Fruit fly (Drosophila melanogaster) whole organism, embryonic: Measurements from ENCODE around the gene mRpL48.
A peak's percentile ranks its signal among the peaks of the same experiment; 100 is the strongest.

Experiments
- Adf1 ChIP-seq: fragments of 200-800 bp; sonication (Bioruptor generic); IDR thresholded peaks from 2 replicates; pipeline ENCODE4 v1.3.6; 2022; ENCODE audit warnings: missing biosample characterization, missing genetic modification characterization
- CG10543 ChIP-seq: fragments of 200-800 bp; sonication (Bioruptor generic); optimal IDR thresholded peaks from 3 replicates; lab custom pipeline; 2017; ENCODE audit warnings: missing biosample characterization, mild to moderate bottlenecking, missing genetic modification characterization, moderate library complexity
- CG11560 ChIP-seq: fragments of 200-800 bp; sonication (Bioruptor generic); IDR thresholded peaks from 3 replicates; pipeline ENCODE4 v1.3.6; 2022; ENCODE audit warnings: missing biosample characterization, missing genetic modification characterization
- CG12391 ChIP-seq: fragments of 200-800 bp; sonication (Bioruptor generic); optimal IDR thresholded peaks from 3 replicates; lab custom pipeline; 2018; ENCODE audit warnings: missing biosample characterization, mild to moderate bottlenecking, missing genetic modification characterization, moderate library complexity
- CG12659 ChIP-seq: fragments of 200-800 bp; sonication (Bioruptor generic); optimal IDR thresholded peaks from 3 replicates; lab custom pipeline; 2017; ENCODE audit warnings: mild to moderate bottlenecking, missing biosample characterization, missing genetic modification reagents, missing genetic modification characterization
- CG13123 ChIP-seq: fragments of 200-800 bp; sonication (Bioruptor generic); optimal IDR thresholded peaks from 2 replicates; lab custom pipeline; 2016; ENCODE audit warnings: missing biosample characterization, missing genetic modification characterization
- CG14710 ChIP-seq: fragments of 200-800 bp; sonication (Bioruptor generic); optimal IDR thresholded peaks from 3 replicates; lab custom pipeline; 2019; ENCODE audit warnings: missing biosample characterization, mild to moderate bottlenecking, missing genetic modification characterization, moderate library complexity
- CG14860 ChIP-seq: fragments of 200-800 bp; sonication (Bioruptor generic); IDR thresholded peaks from 3 replicates; pipeline ENCODE4 v1.3.6; 2022; ENCODE audit warnings: missing biosample characterization, missing genetic modification characterization; ENCODE audit not compliant: partially characterized antibody
- CG14965 ChIP-seq: fragments of 200-800 bp; sonication (Bioruptor generic); optimal IDR thresholded peaks from 2 replicates; lab custom pipeline; 2016; ENCODE audit warnings: missing biosample characterization, missing genetic modification characterization, borderline replicate concordance
- CG15479 ChIP-seq: fragments of 200-800 bp; sonication (Bioruptor generic); optimal IDR thresholded peaks from 3 replicates; lab custom pipeline; 2019; ENCODE audit warnings: missing biosample characterization, mild to moderate bottlenecking, missing genetic modification characterization, moderate library complexity
- CG1602 ChIP-seq: fragments of 200-800 bp; sonication (Bioruptor generic); optimal IDR thresholded peaks from 3 replicates; lab custom pipeline; 2016; ENCODE audit warnings: missing biosample characterization, missing genetic modification characterization
- CG16813 ChIP-seq: fragments of 200-800 bp; sonication (Bioruptor generic); IDR thresholded peaks from 3 replicates; pipeline ENCODE4 v1.3.6; 2022; ENCODE audit warnings: missing biosample characterization, missing genetic modification characterization; ENCODE audit not compliant: partially characterized antibody
- CG18476 ChIP-seq: fragments of 200-800 bp; sonication (Bioruptor generic); optimal IDR thresholded peaks from 2 replicates; lab custom pipeline; 2016; ENCODE audit warnings: missing biosample characterization, mild to moderate bottlenecking, missing genetic modification characterization
- CG31224 ChIP-seq: fragments of 200-800 bp; sonication (Bioruptor generic); IDR thresholded peaks from 2 replicates; pipeline ENCODE4 v1.3.6; 2022; ENCODE audit warnings: missing biosample characterization, missing genetic modification characterization
- CG32767 ChIP-seq: fragments of 200-800 bp; sonication (Bioruptor generic); IDR thresholded peaks from 2 replicates; pipeline ENCODE4 v1.3.6; 2022; ENCODE audit warnings: missing biosample characterization, missing genetic modification characterization
- CG34376 ChIP-seq: fragments of 200-800 bp; sonication (Bioruptor generic); optimal IDR thresholded peaks from 2 replicates; lab custom pipeline; 2018; ENCODE audit warnings: missing biosample characterization, mild to moderate bottlenecking, missing genetic modification characterization
- CG7357 ChIP-seq: fragments of 200-800 bp; sonication (Bioruptor generic); IDR thresholded peaks from 3 replicates; pipeline ENCODE4 v1.3.6; 2022; ENCODE audit warnings: missing biosample characterization, missing genetic modification characterization
- Dfd ChIP-seq, 2 experiments: fragments of >200 bp; optimal IDR thresholded peaks; 2 replicates each; lab custom pipeline; 2017; ENCODE audit warnings: missing biosample characterization in 2 of 2, missing genetic modification characterization in 2 of 2
- Dll ChIP-seq: fragments of 200-800 bp; sonication (Bioruptor generic); IDR thresholded peaks from 4 replicates; pipeline ENCODE4 v1.3.6; 2022; ENCODE audit warnings: missing biosample characterization, missing genetic modification characterization; ENCODE audit not compliant: partially characterized antibody
- Dp ChIP-seq: fragments of 200-800 bp; sonication (Bioruptor generic); optimal IDR thresholded peaks from 2 replicates; lab custom pipeline; 2018; ENCODE audit warnings: missing biosample characterization, mild to moderate bottlenecking, missing genetic modification characterization, moderate library complexity
- Hmr ChIP-seq: fragments of 200-800 bp; sonication (Bioruptor generic); optimal IDR thresholded peaks from 3 replicates; lab custom pipeline; 2017; ENCODE audit warnings: mild to moderate bottlenecking, missing biosample characterization, missing genetic modification reagents, missing genetic modification characterization
- Hr78 ChIP-seq, 2 experiments: fragments of 200-800 bp in 1 of 2; fragments of >200 bp in 1 of 2; sonication (Bioruptor generic) in 1 of 2; optimal IDR thresholded peaks; 2 replicates each; lab custom pipeline; 2017 to 2019; ENCODE audit warnings: missing biosample characterization in 2 of 2, missing genetic modification characterization in 2 of 2, mild to moderate bottlenecking in 1 of 2, moderate library complexity in 1 of 2
- MTF-1 ChIP-seq: fragments of 200-800 bp; sonication (Bioruptor generic); optimal IDR thresholded peaks from 2 replicates; lab custom pipeline; 2018; ENCODE audit warnings: missing biosample characterization, mild to moderate bottlenecking, missing genetic modification characterization, borderline replicate concordance
- Meics ChIP-seq: fragments of 200-800 bp; sonication (Bioruptor generic); optimal IDR thresholded peaks from 2 replicates; lab custom pipeline; 2017; ENCODE audit warnings: missing biosample characterization, mild to moderate bottlenecking, missing genetic modification characterization
- Nf-YA ChIP-seq: fragments of 200-800 bp; sonication (Bioruptor generic); IDR thresholded peaks from 2 replicates; pipeline ENCODE4 v1.3.6; 2022; ENCODE audit warnings: missing biosample characterization, missing genetic modification characterization
- Sox100B ChIP-seq: fragments of 200-800 bp; sonication (Bioruptor generic); optimal IDR thresholded peaks from 3 replicates; lab custom pipeline; 2018; ENCODE audit warnings: missing biosample characterization, mild to moderate bottlenecking, missing genetic modification characterization
- TFAM ChIP-seq: fragments of 200-800 bp; sonication (Bioruptor generic); optimal IDR thresholded peaks from 2 replicates; lab custom pipeline; 2017; ENCODE audit warnings: missing biosample characterization, missing genetic modification characterization, inconsistent platforms
- al ChIP-seq: fragments of 200-800 bp; sonication (Bioruptor generic); IDR thresholded peaks from 2 replicates; pipeline ENCODE4 v1.3.6; 2022; ENCODE audit warnings: missing biosample characterization, missing genetic modification characterization
- aop ChIP-seq: fragments of 200-800 bp; sonication (Bioruptor generic); IDR thresholded peaks from 2 replicates; pipeline ENCODE4 v1.3.6; 2022; ENCODE audit warnings: missing biosample characterization, missing genetic modification characterization
- ara ChIP-seq: fragments of 200-800 bp; sonication (Bioruptor generic); IDR thresholded peaks from 2 replicates; pipeline ENCODE4 v1.3.6; 2022; ENCODE audit warnings: missing biosample characterization, missing genetic modification characterization
- ase ChIP-seq: fragments of 200-800 bp; sonication (Bioruptor generic); IDR thresholded peaks from 3 replicates; pipeline ENCODE4 v1.3.6; 2022; ENCODE audit warnings: missing biosample characterization, missing genetic modification characterization
- chinmo ChIP-seq: fragments of 200-800 bp; sonication (Bioruptor generic); IDR thresholded peaks from 4 replicates; pipeline ENCODE4 v1.3.6; 2022; ENCODE audit warnings: missing biosample characterization, missing genetic modification characterization; ENCODE audit not compliant: partially characterized antibody
- chm ChIP-seq: fragments of 200-800 bp; sonication (Bioruptor generic); IDR thresholded peaks from 2 replicates; pipeline ENCODE4 v1.3.6; 2022; ENCODE audit warnings: missing biosample characterization, missing genetic modification characterization
- croc ChIP-seq: fragments of 200-800 bp; sonication (Bioruptor generic); conservative IDR thresholded peaks from 3 replicates; pipeline ENCODE4 v1.3.6; 2022; ENCODE audit warnings: missing biosample characterization, missing genetic modification characterization
- crol ChIP-seq: fragments of 200-800 bp; sonication (Bioruptor generic); IDR thresholded peaks from 2 replicates; pipeline ENCODE4 v1.3.6; 2022; ENCODE audit warnings: missing biosample characterization, missing genetic modification characterization
- da ChIP-seq: fragments of 200-800 bp; sonication (Bioruptor generic); optimal IDR thresholded peaks from 2 replicates; lab custom pipeline; 2016; ENCODE audit warnings: missing biosample characterization, missing genetic modification characterization
- dmrt99B ChIP-seq: fragments of 200-800 bp; sonication (Bioruptor generic); optimal IDR thresholded peaks from 2 replicates; lab custom pipeline; 2018; ENCODE audit warnings: missing biosample characterization, mild to moderate bottlenecking, missing genetic modification characterization, moderate library complexity
- ewg ChIP-seq: fragments of 200-800 bp; sonication (Bioruptor generic); optimal IDR thresholded peaks from 3 replicates; lab custom pipeline; 2017; ENCODE audit warnings: mild to moderate bottlenecking, missing biosample characterization, missing genetic modification reagents, missing genetic modification characterization
- exex ChIP-seq: fragments of 200-800 bp; sonication (Bioruptor generic); optimal IDR thresholded peaks from 4 replicates; lab custom pipeline; 2018; ENCODE audit warnings: missing biosample characterization, mild to moderate bottlenecking, missing genetic modification characterization, moderate library complexity
- gsb-n ChIP-seq: fragments of 200-800 bp; sonication (Bioruptor generic); optimal IDR thresholded peaks from 3 replicates; lab custom pipeline; 2018; ENCODE audit warnings: missing biosample characterization, mild to moderate bottlenecking, missing genetic modification characterization
- her ChIP-seq: fragments of 200-800 bp; sonication (Bioruptor generic); optimal IDR thresholded peaks from 2 replicates; lab custom pipeline; 2016; ENCODE audit warnings: missing biosample characterization, missing genetic modification characterization
- hkb ChIP-seq, 2 experiments: fragments of 200-800 bp in 1 of 2; fragments of >200 bp in 1 of 2; sonication (Bioruptor generic) in 1 of 2; IDR thresholded peaks in 1 of 2; optimal IDR thresholded peaks in 1 of 2; 2 replicates each; pipeline versions ENCODE4 v1.3.6 to Lab custom; 2017 to 2022; ENCODE audit warnings: missing biosample characterization in 1 of 2, missing genetic modification characterization in 1 of 2
- lmd ChIP-seq: fragments of 200-800 bp; sonication (Bioruptor generic); IDR thresholded peaks from 2 replicates; pipeline ENCODE4 v1.3.6; 2022; ENCODE audit warnings: missing biosample characterization, missing genetic modification characterization
- otp ChIP-seq: fragments of 200-800 bp; sonication (Bioruptor generic); IDR thresholded peaks from 3 replicates; pipeline ENCODE4, ENCODE4 v1.3.6; 2022; ENCODE audit warnings: missing biosample characterization, missing genetic modification characterization
- repo ChIP-seq: fragments of 200-800 bp; sonication (Bioruptor generic); optimal IDR thresholded peaks from 2 replicates; lab custom pipeline; 2016; ENCODE audit warnings: missing biosample characterization, missing genetic modification characterization
- sd ChIP-seq: fragments of 200-800 bp; sonication (Bioruptor generic); optimal IDR thresholded peaks from 3 replicates; lab custom pipeline; 2018; ENCODE audit warnings: missing biosample characterization, mild to moderate bottlenecking, missing genetic modification characterization, moderate library complexity
- stc ChIP-seq: fragments of 200-800 bp; sonication (Bioruptor generic); IDR thresholded peaks from 2 replicates; pipeline ENCODE4 v1.3.6; 2022; ENCODE audit warnings: missing biosample characterization, missing genetic modification characterization
- tx ChIP-seq: fragments of 200-800 bp; sonication (Bioruptor generic); optimal IDR thresholded peaks from 2 replicates; lab custom pipeline; 2016; ENCODE audit warnings: missing biosample characterization, missing genetic modification characterization
- usp ChIP-seq: fragments of >200 bp; optimal IDR thresholded peaks from 2 replicates; lab custom pipeline; 2017; ENCODE audit warnings: missing biosample characterization, missing genetic modification characterization

The mRpL48 gene

DNA sequence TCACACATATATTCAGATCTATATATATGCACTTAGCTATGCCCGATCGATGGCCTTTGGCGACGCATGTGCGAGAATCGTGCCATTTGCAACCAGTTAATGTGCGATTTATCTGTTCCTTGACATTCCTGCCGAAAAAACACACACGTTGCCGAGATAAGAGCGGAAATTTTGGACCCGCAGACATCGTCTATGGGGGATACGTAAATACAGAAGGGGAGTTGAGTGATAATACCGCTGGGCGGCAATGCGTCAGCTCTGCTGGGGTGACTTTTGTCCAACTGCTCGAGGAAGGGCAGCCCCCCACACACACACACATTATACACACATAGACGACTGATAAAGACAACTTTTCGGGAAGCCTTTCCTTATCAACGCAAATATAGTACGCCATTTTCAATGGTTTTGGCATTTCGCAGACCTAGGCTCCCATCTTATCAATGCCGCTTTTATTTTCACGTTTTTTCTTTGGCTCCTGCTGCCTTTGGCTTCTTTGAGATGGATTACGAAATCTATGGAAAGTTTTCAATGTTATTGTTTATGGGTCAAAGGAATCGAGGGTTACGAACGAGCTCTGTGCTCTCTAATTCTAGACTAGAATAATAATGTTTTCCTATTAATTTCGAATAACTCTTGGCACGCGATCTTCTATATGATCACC is 10.7 kb downstream of the mRpL48 start (continued):
- TF ChIP-seq Sox100B (GFP tag; lab: Kevin White, UChicago) (no peak), Adf1 (no peak), CG14860 (GFP tag; lab: Robert Waterston, UW) (no peak), chm (GFP tag; lab: Robert Waterston, UW) (no peak), Hr78 (GFP tag; optimal IDR thresholded peaks at IDR 0.05; lab: Kevin White, UChicago) (no peak), al (GFP tag; lab: Robert Waterston, UW) (no peak), CG13123 (GFP tag; lab: Kevin White, UChicago) (no peak), aop (GFP tag; lab: Robert Waterston, UW) (no peak), exex (tag; lab: Kevin White, UChicago) (peak; percentile 58), Dll (GFP tag; lab: Robert Waterston, UW) (no peak), sd (tag; lab: Kevin White, UChicago) (peak; percentile 96), CG15479 (no peak), stc (GFP tag; lab: Robert Waterston, UW) (no peak), Meics (GFP tag; lab: Kevin White, UChicago) (no peak), gsb-n (tag; lab: Kevin White, UChicago) (no peak), CG34376 (peak; percentile 72), MTF-1 (no peak), repo (no peak), Dp (GFP tag; lab: Kevin White, UChicago) (no peak), CG16813 (GFP tag; lab: Robert Waterston, UW) (no peak), chinmo (GFP tag; lab: Robert Waterston, UW) (0 out of 4 replicates have a peak, but pooled peaks have one; percentile 33), lmd (no peak), ara (GFP tag; lab: Robert Waterston, UW) (no peak), usp (GFP tag; lab: Kevin White, UChicago) (no peak), TFAM (GFP tag; lab: Kevin White, UChicago) (no peak), her (GFP tag; lab: Kevin White, UChicago) (no peak), CG14965 (GFP tag; lab: Kevin White, UChicago) (no peak), CG12659 (GFP tag; lab: Kevin White, UChicago) (no peak), otp (GFP tag; lab: Robert Waterston, UW) (no peak), CG14710 (tag; lab: Kevin White, UChicago) (no peak), CG12391 (tag; lab: Kevin White, UChicago) (no peak), CG1602 (GFP tag; lab: Kevin White, UChicago) (no peak), CG32767 (GFP tag; lab: Robert Waterston, UW) (no peak), CG11560 (no peak), tx (GFP tag; lab: Kevin White, UChicago) (no peak), Dfd (GFP tag; optimal IDR thresholded peaks at IDR 0.05; lab: Kevin White, UChicago) (no peak), hkb (optimal IDR thresholded peaks at IDR 0.05; lab: Kevin White, UChicago) (no peak), hkb (GFP tag; IDR thresholded peaks at IDR 0.05; lab: Robert Waterston, UW) (no peak), dmrt99B (tag; lab: Kevin White, UChicago) (no peak), da (GFP tag; lab: Kevin White, UChicago) (no peak), CG18476 (GFP tag; lab: Kevin White, UChicago) (no peak), ase (GFP tag; lab: Robert Waterston, UW) (no peak), croc (GFP tag; lab: Robert Waterston, UW) (no peak), CG31224 (GFP tag; lab: Robert Waterston, UW) (no peak), Nf-YA (no peak), ewg (no peak), Hmr (GFP tag; lab: Kevin White, UChicago) (no peak), CG10543 (GFP tag; lab: Kevin White, UChicago) (peak; percentile 34), crol (GFP tag; lab: Robert Waterston, UW) (peak; percentile 26; the same call in 1 of the 2 replicates), CG7357 (GFP tag; lab: Robert Waterston, UW) (no peak)
